Fruit fly (Drosophila melanogaster) whole organism, embryonic: ENCODE data around the gene CG31798.
A peak's percentile ranks its signal among the peaks of the same experiment; 100 is the strongest.

Source experiments
- Adf1 ChIP-seq: fragments of 200-800 bp; sonication (Bioruptor generic); IDR thresholded peaks from 2 replicates; pipeline ENCODE4 v1.3.6; 2022; ENCODE audit warnings: missing biosample characterization, missing genetic modification characterization
- Atf-2 ChIP-seq: fragments of 200-800 bp; sonication (Bioruptor generic); optimal IDR thresholded peaks from 2 replicates; lab custom pipeline; 2016; ENCODE audit warnings: missing biosample characterization, missing genetic modification characterization
- Bdp1 ChIP-seq: fragments of 200-800 bp; sonication (Bioruptor generic); optimal IDR thresholded peaks from 3 replicates; lab custom pipeline; 2016; ENCODE audit warnings: missing biosample characterization, missing genetic modification characterization
- BtbVII ChIP-seq: fragments of 200-800 bp; sonication (Bioruptor generic); optimal IDR thresholded peaks from 3 replicates; lab custom pipeline; 2017; ENCODE audit warnings: missing biosample characterization, mild to moderate bottlenecking, missing genetic modification characterization
- CG10209 ChIP-seq: fragments of 200-800 bp; sonication (Bioruptor generic); optimal IDR thresholded peaks from 3 replicates; lab custom pipeline; 2017; ENCODE audit warnings: missing biosample characterization, mild to moderate bottlenecking, missing genetic modification characterization, missing genetic modification reagents
- CG10979 ChIP-seq: fragments of 200-800 bp; sonication (Bioruptor generic); optimal IDR thresholded peaks from 2 replicates; lab custom pipeline; 2018; ENCODE audit warnings: missing biosample characterization, mild to moderate bottlenecking, missing genetic modification characterization, moderate library complexity
- CG11247 ChIP-seq: fragments of 200-800 bp; sonication (Bioruptor generic); IDR thresholded peaks from 2 replicates; pipeline ENCODE4 v1.3.6; 2022; ENCODE audit warnings: missing biosample characterization, missing genetic modification characterization
- CG11696 ChIP-seq: fragments of 200-800 bp; sonication (Bioruptor generic); IDR thresholded peaks from 2 replicates; pipeline ENCODE4 v1.3.6; 2022; ENCODE audit warnings: missing biosample characterization, missing genetic modification characterization
- CG13894 ChIP-seq: fragments of 200-800 bp; sonication (Bioruptor generic); optimal IDR thresholded peaks from 3 replicates; lab custom pipeline; 2018; ENCODE audit warnings: missing biosample characterization, mild to moderate bottlenecking, missing genetic modification characterization, moderate library complexity
- CG17186 ChIP-seq: fragments of 200-800 bp; sonication (Bioruptor generic); optimal IDR thresholded peaks from 3 replicates; lab custom pipeline; 2017; ENCODE audit warnings: missing biosample characterization, missing genetic modification reagents, missing genetic modification characterization
- CG17385 ChIP-seq: fragments of 200-800 bp; sonication (Bioruptor generic); optimal IDR thresholded peaks from 3 replicates; lab custom pipeline; 2018; ENCODE audit warnings: missing biosample characterization, mild to moderate bottlenecking, missing genetic modification characterization
- CG31365 ChIP-seq: fragments of 200-800 bp; sonication (Bioruptor generic); optimal IDR thresholded peaks from 2 replicates; lab custom pipeline; 2018; ENCODE audit warnings: missing biosample characterization, mild to moderate bottlenecking, missing genetic modification characterization
- CG3281 ChIP-seq: fragments of 200-800 bp; sonication (Bioruptor generic); optimal IDR thresholded peaks from 3 replicates; lab custom pipeline; 2017; ENCODE audit warnings: missing biosample characterization, mild to moderate bottlenecking, missing genetic modification characterization
- CG3726 ChIP-seq: fragments of 200-800 bp; sonication (Bioruptor generic); IDR thresholded peaks from 3 replicates; pipeline ENCODE4, ENCODE4 v1.3.6; 2022; ENCODE audit warnings: missing biosample characterization, missing genetic modification characterization
- CG4282 ChIP-seq: fragments of 200-800 bp; sonication (Bioruptor generic); optimal IDR thresholded peaks from 2 replicates; lab custom pipeline; 2016; ENCODE audit warnings: missing biosample characterization, missing genetic modification characterization
- CG4404 ChIP-seq: fragments of 200-800 bp; sonication (Bioruptor generic); IDR thresholded peaks from 2 replicates; pipeline ENCODE4 v1.3.6; 2022; ENCODE audit warnings: missing biosample characterization, missing genetic modification characterization
- CG4707 ChIP-seq: fragments of 200-800 bp; sonication (Bioruptor generic); optimal IDR thresholded peaks from 2 replicates; lab custom pipeline; 2018; ENCODE audit warnings: missing biosample characterization, mild to moderate bottlenecking, missing genetic modification characterization, moderate library complexity
- CG6175 ChIP-seq: fragments of 200-800 bp; sonication (Bioruptor generic); IDR thresholded peaks from 3 replicates; pipeline ENCODE4 v1.3.6; 2022; ENCODE audit warnings: missing biosample characterization, missing genetic modification characterization
- CTCF ChIP-seq: fragments of 200-800 bp; sonication (Bioruptor generic); optimal IDR thresholded peaks from 2 replicates; lab custom pipeline; 2017; ENCODE audit warnings: missing biosample characterization, mild to moderate bottlenecking, missing genetic modification characterization, moderate library complexity
- Chrac-16 ChIP-seq: fragments of 200-800 bp; sonication (Bioruptor generic); optimal IDR thresholded peaks from 3 replicates; lab custom pipeline; 2016; ENCODE audit warnings: missing biosample characterization, missing genetic modification characterization
- D ChIP-seq, 2 experiments: fragments of 200-800 bp in 1 of 2; fragments of >200 bp in 1 of 2; sonication (Bioruptor generic) in 1 of 2; optimal IDR thresholded peaks; 2 replicates in 1 of 2; 3 replicates in 1 of 2; lab custom pipeline; 2017; ENCODE audit warnings: mild to moderate bottlenecking in 1 of 2, missing biosample characterization in 1 of 2, missing genetic modification characterization in 1 of 2, missing genetic modification reagents in 1 of 2
- Doc3 ChIP-seq: fragments of 200-800 bp; sonication (Bioruptor generic); IDR thresholded peaks from 3 replicates; pipeline ENCODE4 v1.3.6; 2022; ENCODE audit warnings: missing biosample characterization, missing genetic modification characterization; ENCODE audit not compliant: partially characterized antibody
- Drgx ChIP-seq: fragments of 200-800 bp; sonication (Bioruptor generic); IDR thresholded peaks from 2 replicates; pipeline ENCODE4 v1.3.6; 2022; ENCODE audit warnings: missing biosample characterization, missing genetic modification characterization
- Hey ChIP-seq: fragments of 200-800 bp; sonication (Bioruptor generic); optimal IDR thresholded peaks from 3 replicates; lab custom pipeline; 2018; ENCODE audit warnings: missing biosample characterization, mild to moderate bottlenecking, missing genetic modification characterization
- Hmr ChIP-seq: fragments of 200-800 bp; sonication (Bioruptor generic); optimal IDR thresholded peaks from 3 replicates; lab custom pipeline; 2017; ENCODE audit warnings: mild to moderate bottlenecking, missing biosample characterization, missing genetic modification reagents, missing genetic modification characterization
- Med ChIP-seq: fragments of 200-800 bp; sonication (Bioruptor generic); peaks from one replicate; lab custom pipeline; 2016; ENCODE audit warnings: missing biosample characterization, missing genetic modification characterization, mild to moderate bottlenecking, inconsistent platforms, moderate library complexity
- Myb ChIP-seq: fragments of 200-800 bp; sonication (Bioruptor generic); optimal IDR thresholded peaks from 2 replicates; lab custom pipeline; 2016; ENCODE audit warnings: missing biosample characterization, missing genetic modification characterization
- Sry-β ChIP-seq: fragments of 200-800 bp; sonication (Bioruptor generic); optimal IDR thresholded peaks from 2 replicates; lab custom pipeline; 2018; ENCODE audit warnings: missing biosample characterization, mild to moderate bottlenecking, missing genetic modification characterization, moderate library complexity
- Trl ChIP-seq, 3 experiments: fragments of >200 bp in 2 of 3; fragments of 200-800 bp in 1 of 3; sonication (Bioruptor generic) in 1 of 3; optimal IDR thresholded peaks; 2 replicates in 1 of 3; 3 replicates in 2 of 3; lab custom pipeline; 2016 to 2017; ENCODE audit warnings: missing biosample characterization in 1 of 3, missing genetic modification characterization in 1 of 3
- abd-A ChIP-seq: fragments of 200-800 bp; sonication (Bioruptor generic); optimal IDR thresholded peaks from 3 replicates; lab custom pipeline; 2019; ENCODE audit warnings: missing biosample characterization, mild to moderate bottlenecking, missing genetic modification characterization, moderate library complexity
- al ChIP-seq: fragments of 200-800 bp; sonication (Bioruptor generic); IDR thresholded peaks from 2 replicates; pipeline ENCODE4 v1.3.6; 2022; ENCODE audit warnings: missing biosample characterization, missing genetic modification characterization
- bowl ChIP-seq: fragments of 200-800 bp; sonication (Bioruptor generic); IDR thresholded peaks from 2 replicates; pipeline ENCODE4 v1.3.6; 2022; ENCODE audit warnings: missing biosample characterization, missing genetic modification characterization
- chif ChIP-seq, 2 experiments: fragments of 200-800 bp; sonication (Bioruptor generic); optimal IDR thresholded peaks; 3 replicates each; lab custom pipeline; 2016; ENCODE audit warnings: missing biosample characterization in 2 of 2, missing genetic modification characterization in 2 of 2
- ci ChIP-seq: fragments of 200-800 bp; sonication (Bioruptor generic); IDR thresholded peaks from 3 replicates; pipeline ENCODE4 v1.3.6; 2022; ENCODE audit warnings: missing biosample characterization, missing genetic modification characterization
- dati ChIP-seq: fragments of 200-800 bp; sonication (Bioruptor generic); IDR thresholded peaks from 2 replicates; pipeline ENCODE4 v1.3.6; 2022; ENCODE audit warnings: missing biosample characterization, missing genetic modification characterization
- fd96Cb ChIP-seq: fragments of 200-800 bp; sonication (Bioruptor generic); optimal IDR thresholded peaks from 2 replicates; lab custom pipeline; 2018; ENCODE audit warnings: missing biosample characterization, mild to moderate bottlenecking, missing genetic modification characterization, moderate library complexity
- hbn ChIP-seq: fragments of 200-800 bp; sonication (Bioruptor generic); IDR thresholded peaks from 2 replicates; pipeline ENCODE4 v1.3.6; 2022; ENCODE audit warnings: missing biosample characterization, missing genetic modification characterization; ENCODE audit not compliant: partially characterized antibody
- hkb ChIP-seq, 2 experiments: fragments of 200-800 bp in 1 of 2; fragments of >200 bp in 1 of 2; sonication (Bioruptor generic) in 1 of 2; IDR thresholded peaks in 1 of 2; optimal IDR thresholded peaks in 1 of 2; 2 replicates each; pipeline versions ENCODE4 v1.3.6 to Lab custom; 2017 to 2022; ENCODE audit warnings: missing biosample characterization in 1 of 2, missing genetic modification characterization in 1 of 2
- kah ChIP-seq: fragments of 200-800 bp; sonication (Bioruptor generic); optimal IDR thresholded peaks from 2 replicates; lab custom pipeline; 2018; ENCODE audit warnings: missing biosample characterization, mild to moderate bottlenecking, missing genetic modification characterization
- lbe ChIP-seq: fragments of 200-800 bp; sonication (Bioruptor generic); optimal IDR thresholded peaks from 2 replicates; lab custom pipeline; 2016; ENCODE audit warnings: missing biosample characterization, mild to moderate bottlenecking, missing genetic modification characterization
- lola ChIP-seq, 3 experiments: fragments of >200 bp in 2 of 3; fragments of 200-800 bp in 1 of 3; sonication (Bioruptor generic) in 1 of 3; optimal IDR thresholded peaks; 2 replicates each; lab custom pipeline; 2017 to 2019; ENCODE audit warnings: missing biosample characterization in 3 of 3, missing genetic modification characterization in 3 of 3, mild to moderate bottlenecking in 1 of 3, moderate library complexity in 1 of 3
- pnt ChIP-seq: fragments of 200-800 bp; sonication (Bioruptor generic); optimal IDR thresholded peaks from 3 replicates; lab custom pipeline; 2016; ENCODE audit warnings: missing biosample characterization, missing genetic modification characterization
- run ChIP-seq: fragments of 200-800 bp; sonication (Bioruptor generic); optimal IDR thresholded peaks from 3 replicates; lab custom pipeline; 2018; ENCODE audit warnings: missing biosample characterization, mild to moderate bottlenecking, missing genetic modification characterization
- shn ChIP-seq: fragments of 200-800 bp; sonication (Bioruptor generic); optimal IDR thresholded peaks from 3 replicates; lab custom pipeline; 2016; ENCODE audit warnings: missing biosample characterization, missing genetic modification characterization
- sisA ChIP-seq: fragments of 200-800 bp; sonication (Bioruptor generic); IDR thresholded peaks from 2 replicates; pipeline ENCODE4 v1.3.6; 2022; ENCODE audit warnings: missing biosample characterization, missing genetic modification characterization
- slou ChIP-seq: fragments of 200-800 bp; sonication (Bioruptor generic); optimal IDR thresholded peaks from 3 replicates; lab custom pipeline; 2016; ENCODE audit warnings: missing biosample characterization, missing genetic modification characterization
- tup ChIP-seq: fragments of 200-800 bp; sonication (Bioruptor generic); optimal IDR thresholded peaks from 2 replicates; lab custom pipeline; 2016; ENCODE audit warnings: missing biosample characterization, mild to moderate bottlenecking, missing genetic modification characterization, moderate library complexity

CG31798 gene

dm6 chr2L:19398317-19399234 lies 4.6 kb downstream of the CG31798 start, which contains the start of gene CG17544 (continued):
- peak; percentile 50 for TF ChIP-seq run (tag; lab: Kevin White, UChicago)
- TF ChIP-seq abd-A (tag; lab: Kevin White, UChicago) = peak; percentile 97
- peak; percentile 60 for TF ChIP-seq kah
- peak; percentile 87 for TF ChIP-seq Sry-β (GFP tag; lab: Kevin White, UChicago)
- TF ChIP-seq CG11696 = no peak
- TF ChIP-seq al = peak; percentile 16; the same call in 1 of the 2 replicates
- TF ChIP-seq CG3281 (GFP tag; lab: Kevin White, UChicago) = peak; percentile 90
- TF ChIP-seq Atf-2 (GFP tag; lab: Kevin White, UChicago) = no peak
- TF ChIP-seq CG3726 (GFP tag; lab: Robert Waterston, UW) = no peak; the same call in 2 of the 3 replicates
- TF ChIP-seq D (optimal IDR thresholded peaks at IDR 0.05; lab: Kevin White, UChicago) = no peak
- peak; percentile 83 for TF ChIP-seq D (GFP tag; optimal IDR thresholded peaks at IDR 0.05; lab: Kevin White, UChicago)
- no peak for TF ChIP-seq Doc3
- no peak for TF ChIP-seq Bdp1 (GFP tag; lab: Kevin White, UChicago)
- TF ChIP-seq sisA (GFP tag; lab: Robert Waterston, UW) = peak; percentile 51
- TF ChIP-seq ci (GFP tag; lab: Robert Waterston, UW) = peak; percentile 55
- TF ChIP-seq CG6175 (GFP tag; lab: Robert Waterston, UW) = peak; percentile 49; the same call in 1 of the 3 replicates
- TF ChIP-seq CG4707 = no peak
- no peak for TF ChIP-seq hkb (optimal IDR thresholded peaks at IDR 0.05; lab: Kevin White, UChicago)
- no peak; the same call in none of the 2 replicates for TF ChIP-seq hkb (GFP tag; IDR thresholded peaks at IDR 0.05; lab: Robert Waterston, UW)
- peak; percentile 86 for TF ChIP-seq CG10209
- peak; percentile 84 for TF ChIP-seq CG13894 (tag; lab: Kevin White, UChicago)
- TF ChIP-seq lbe = peak; percentile 29
- TF ChIP-seq dati (GFP tag; lab: Robert Waterston, UW) = no peak
- peak; percentile 12 to 43 for TF ChIP-seq chif (GFP tag; optimal IDR thresholded peaks at IDR 0.05; lab: Kevin White, UChicago)
- TF ChIP-seq Myb (GFP tag; lab: Kevin White, UChicago) = peak; percentile 25
- TF ChIP-seq Hmr (GFP tag; lab: Kevin White, UChicago) = peak; percentile 91
- TF ChIP-seq BtbVII = peak; percentile 84
- peak; percentile 99 for TF ChIP-seq CG17385 (GFP tag; lab: Kevin White, UChicago)
- peak; percentile 33 for TF ChIP-seq pnt (GFP tag; lab: Kevin White, UChicago)
- TF ChIP-seq Trl (optimal IDR thresholded peaks at IDR 0.05; lab: Kevin White, UChicago) = peak; percentile 67 to 71
- peak; percentile 14 for TF ChIP-seq Trl (GFP tag; optimal IDR thresholded peaks at IDR 0.05; lab: Kevin White, UChicago)
- TF ChIP-seq slou = no peak
- peak; percentile 77 for TF ChIP-seq fd96Cb
- TF ChIP-seq CG4404 (GFP tag; lab: Robert Waterston, UW) = peak; percentile 67
- TF ChIP-seq CG11247 (GFP tag; lab: Robert Waterston, UW) = no peak
- peak; percentile 48; the same call in 1 of the 2 replicates for TF ChIP-seq Adf1 (GFP tag; lab: Robert Waterston, UW)
- peak; percentile 60 for TF ChIP-seq Drgx (GFP tag; lab: Robert Waterston, UW)
- TF ChIP-seq hbn (GFP tag; lab: Robert Waterston, UW) = no peak
- peak; percentile 82 for TF ChIP-seq Med
- TF ChIP-seq Chrac-16 (GFP tag; lab: Kevin White, UChicago) = peak; percentile 59
- TF ChIP-seq CG31365 = no peak
- no peak for TF ChIP-seq shn (GFP tag; lab: Kevin White, UChicago)
- TF ChIP-seq CTCF = no peak
- TF ChIP-seq CG17186 (GFP tag; lab: Kevin White, UChicago) = no peak
- no peak for TF ChIP-seq CG4282 (GFP tag; lab: Kevin White, UChicago)
- TF ChIP-seq tup = no peak
- no peak for TF ChIP-seq Hey
- peak in 1 of 3 experiments; percentile 83 for TF ChIP-seq lola (GFP tag; optimal IDR thresholded peaks at IDR 0.05; lab: Kevin White, UChicago)
- no peak for TF ChIP-seq bowl (GFP tag; lab: Robert Waterston, UW)
- TF ChIP-seq CG10979 = peak; percentile 89
